Fruit fly (Drosophila melanogaster) whole organism, embryonic: ENCODE results near the gene CG34265.

ENCODE experiments used
- B-H1 ChIP-seq: fragments of 200-800 bp; sonication (Bioruptor generic); IDR thresholded peaks from 3 replicates; pipeline ENCODE4 v1.3.6; 2022; ENCODE audit warnings: missing biosample characterization, missing genetic modification characterization
- BEAF-32 ChIP-seq: fragments of 200-800 bp; sonication (Bioruptor generic); optimal IDR thresholded peaks from 3 replicates; lab custom pipeline; 2017; ENCODE audit warnings: missing biosample characterization, missing genetic modification characterization, mild to moderate bottlenecking, moderate library complexity, missing genetic modification reagents
- CG10209 ChIP-seq: fragments of 200-800 bp; sonication (Bioruptor generic); optimal IDR thresholded peaks from 3 replicates; lab custom pipeline; 2017; ENCODE audit warnings: missing biosample characterization, mild to moderate bottlenecking, missing genetic modification characterization, missing genetic modification reagents
- CG11504 ChIP-seq: fragments of 200-800 bp; sonication (Bioruptor generic); optimal IDR thresholded peaks from 3 replicates; lab custom pipeline; 2019; ENCODE audit warnings: missing biosample characterization, mild to moderate bottlenecking, missing genetic modification characterization, moderate library complexity
- CG12104 ChIP-seq: fragments of 200-800 bp; sonication (Bioruptor generic); optimal IDR thresholded peaks from 3 replicates; lab custom pipeline; 2016; ENCODE audit warnings: missing biosample characterization, missing genetic modification characterization
- CG17912 ChIP-seq: fragments of 200-800 bp; sonication (Bioruptor generic); optimal IDR thresholded peaks from 2 replicates; lab custom pipeline; 2018; ENCODE audit warnings: missing biosample characterization, mild to moderate bottlenecking, missing genetic modification characterization
- CG1832 ChIP-seq: fragments of 200-800 bp; sonication (Bioruptor generic); optimal IDR thresholded peaks from 2 replicates; lab custom pipeline; 2017; ENCODE audit warnings: missing biosample characterization, mild to moderate bottlenecking, missing genetic modification characterization, inconsistent platforms
- CG2120 ChIP-seq: fragments of 200-800 bp; sonication (Bioruptor generic); optimal IDR thresholded peaks from 3 replicates; lab custom pipeline; 2016; ENCODE audit warnings: missing biosample characterization, missing genetic modification characterization
- CG2129 ChIP-seq: fragments of 200-800 bp; sonication (Bioruptor generic); IDR thresholded peaks from 2 replicates; pipeline ENCODE4 v1.3.6; 2022; ENCODE audit warnings: missing biosample characterization, missing genetic modification characterization; ENCODE audit not compliant: partially characterized antibody
- CG2889 ChIP-seq: fragments of 200-800 bp; sonication (Bioruptor generic); IDR thresholded peaks from 3 replicates; pipeline ENCODE4 v1.3.6; 2022; ENCODE audit warnings: missing biosample characterization, missing genetic modification characterization
- CG4360 ChIP-seq: fragments of 200-800 bp; sonication (Bioruptor generic); IDR thresholded peaks from 2 replicates; pipeline ENCODE4 v1.3.6; 2022; ENCODE audit warnings: missing biosample characterization, missing genetic modification characterization
- CG4854 ChIP-seq: fragments of 200-800 bp; sonication (Bioruptor generic); optimal IDR thresholded peaks from 2 replicates; lab custom pipeline; 2016; ENCODE audit warnings: missing biosample characterization, missing genetic modification characterization, inconsistent platforms
- CG6791 ChIP-seq: fragments of 200-800 bp; sonication (Bioruptor generic); IDR thresholded peaks from 3 replicates; pipeline ENCODE4 v1.3.6; 2022; ENCODE audit warnings: missing biosample characterization, missing genetic modification characterization; ENCODE audit not compliant: partially characterized antibody
- CG7372 ChIP-seq: fragments of 200-800 bp; sonication (Bioruptor generic); IDR thresholded peaks from 2 replicates; pipeline ENCODE4 v1.3.6; 2022; ENCODE audit warnings: missing biosample characterization, missing genetic modification characterization
- CG9727 ChIP-seq: fragments of 200-800 bp; sonication (Bioruptor generic); optimal IDR thresholded peaks from 3 replicates; lab custom pipeline; 2017; ENCODE audit warnings: missing biosample characterization, mild to moderate bottlenecking, missing genetic modification characterization
- Dip3 ChIP-seq: fragments of 200-800 bp; sonication (Bioruptor generic); optimal IDR thresholded peaks from 3 replicates; lab custom pipeline; 2016; ENCODE audit warnings: missing biosample characterization, missing genetic modification characterization
- Fer1 ChIP-seq: fragments of 200-800 bp; sonication (Bioruptor generic); optimal IDR thresholded peaks from 2 replicates; lab custom pipeline; 2017; ENCODE audit warnings: missing biosample characterization, mild to moderate bottlenecking, missing genetic modification characterization
- HLH4C ChIP-seq: fragments of 200-800 bp; sonication (Bioruptor generic); IDR thresholded peaks from 3 replicates; pipeline ENCODE4 v1.3.6; 2022; ENCODE audit warnings: missing biosample characterization, missing genetic modification characterization; ENCODE audit not compliant: partially characterized antibody
- Hey ChIP-seq: fragments of 200-800 bp; sonication (Bioruptor generic); optimal IDR thresholded peaks from 3 replicates; lab custom pipeline; 2018; ENCODE audit warnings: missing biosample characterization, mild to moderate bottlenecking, missing genetic modification characterization
- Kr ChIP-seq: fragments of 200-800 bp; sonication (Bioruptor generic); optimal IDR thresholded peaks from 2 replicates; lab custom pipeline; 2017; ENCODE audit warnings: missing biosample characterization, mild to moderate bottlenecking, missing genetic modification characterization
- NC2β ChIP-seq: fragments of 200-800 bp; sonication (Bioruptor generic); optimal IDR thresholded peaks from 2 replicates; lab custom pipeline; 2016; ENCODE audit warnings: missing biosample characterization, missing genetic modification characterization
- Optix ChIP-seq: fragments of 200-800 bp; sonication (Bioruptor generic); IDR thresholded peaks from 3 replicates; pipeline ENCODE4 v1.3.6; 2022; ENCODE audit warnings: missing biosample characterization, missing genetic modification characterization
- bigmax ChIP-seq: fragments of 200-800 bp; sonication (Bioruptor generic); optimal IDR thresholded peaks from 2 replicates; lab custom pipeline; 2018; ENCODE audit warnings: missing biosample characterization, mild to moderate bottlenecking, missing genetic modification characterization
- chm ChIP-seq: fragments of 200-800 bp; sonication (Bioruptor generic); IDR thresholded peaks from 2 replicates; pipeline ENCODE4 v1.3.6; 2022; ENCODE audit warnings: missing biosample characterization, missing genetic modification characterization
- ci ChIP-seq: fragments of 200-800 bp; sonication (Bioruptor generic); IDR thresholded peaks from 3 replicates; pipeline ENCODE4 v1.3.6; 2022; ENCODE audit warnings: missing biosample characterization, missing genetic modification characterization
- corto ChIP-seq: fragments of 200-800 bp; sonication (Bioruptor generic); optimal IDR thresholded peaks from 2 replicates; lab custom pipeline; 2016; ENCODE audit warnings: missing biosample characterization, mild to moderate bottlenecking, missing genetic modification characterization, moderate library complexity
- disco-r ChIP-seq: fragments of 200-800 bp; sonication (Bioruptor generic); optimal IDR thresholded peaks from 2 replicates; lab custom pipeline; 2016; ENCODE audit warnings: missing biosample characterization, missing genetic modification characterization
- dpn ChIP-seq, 2 experiments: fragments of 200-800 bp; sonication (Bioruptor generic); optimal IDR thresholded peaks; 3 replicates each; lab custom pipeline; 2016; ENCODE audit warnings: missing biosample characterization in 2 of 2, missing genetic modification characterization in 2 of 2
- esg ChIP-seq: fragments of 200-800 bp; sonication (Bioruptor generic); conservative IDR thresholded peaks from 2 replicates; pipeline ENCODE4 v1.3.6; 2022; ENCODE audit warnings: missing biosample characterization, missing genetic modification characterization
- exex ChIP-seq: fragments of 200-800 bp; sonication (Bioruptor generic); optimal IDR thresholded peaks from 4 replicates; lab custom pipeline; 2018; ENCODE audit warnings: missing biosample characterization, mild to moderate bottlenecking, missing genetic modification characterization, moderate library complexity
- fd3F ChIP-seq: fragments of 200-800 bp; sonication (Bioruptor generic); optimal IDR thresholded peaks from 2 replicates; lab custom pipeline; 2018; ENCODE audit warnings: missing biosample characterization, mild to moderate bottlenecking, missing genetic modification characterization, moderate library complexity
- grn ChIP-seq: fragments of 200-800 bp; sonication (Bioruptor generic); optimal IDR thresholded peaks from 3 replicates; lab custom pipeline; 2017; ENCODE audit warnings: missing biosample characterization, missing genetic modification characterization
- h ChIP-seq: fragments of >200 bp; optimal IDR thresholded peaks from 2 replicates; lab custom pipeline; 2017
- klu ChIP-seq: fragments of 200-800 bp; sonication (Bioruptor generic); IDR thresholded peaks from 2 replicates; pipeline ENCODE4 v1.3.6; 2022; ENCODE audit warnings: missing biosample characterization, missing genetic modification characterization
- lab ChIP-seq: fragments of 200-800 bp; sonication (Bioruptor generic); optimal IDR thresholded peaks from 3 replicates; lab custom pipeline; 2017; ENCODE audit warnings: missing biosample characterization, missing genetic modification characterization, mild to moderate bottlenecking, moderate library complexity, missing genetic modification reagents
- lov ChIP-seq, 2 experiments: fragments of 200-800 bp in 1 of 2; fragments of >200 bp in 1 of 2; sonication (Bioruptor generic) in 1 of 2; IDR thresholded peaks in 1 of 2; optimal IDR thresholded peaks in 1 of 2; 2 replicates in 1 of 2; 3 replicates in 1 of 2; pipeline versions ENCODE4 v1.3.6 to Lab custom; 2017 to 2022; ENCODE audit warnings: missing biosample characterization in 1 of 2, missing genetic modification characterization in 1 of 2
- mirr ChIP-seq: fragments of 200-800 bp; sonication (Bioruptor generic); optimal IDR thresholded peaks from 3 replicates; lab custom pipeline; 2018; ENCODE audit warnings: missing biosample characterization, mild to moderate bottlenecking, missing genetic modification characterization
- pum ChIP-seq: fragments of 200-800 bp; sonication (Bioruptor generic); optimal IDR thresholded peaks from 2 replicates; lab custom pipeline; 2016; ENCODE audit warnings: missing biosample characterization, missing genetic modification characterization
- scrt ChIP-seq: fragments of 200-800 bp; sonication (Bioruptor generic); optimal IDR thresholded peaks from 2 replicates; lab custom pipeline; 2018; ENCODE audit warnings: missing biosample characterization, mild to moderate bottlenecking, missing genetic modification characterization, moderate library complexity
- shn ChIP-seq: fragments of 200-800 bp; sonication (Bioruptor generic); optimal IDR thresholded peaks from 3 replicates; lab custom pipeline; 2016; ENCODE audit warnings: missing biosample characterization, missing genetic modification characterization
- sima ChIP-seq: fragments of 200-800 bp; sonication (Bioruptor generic); optimal IDR thresholded peaks from 2 replicates; lab custom pipeline; 2016; ENCODE audit warnings: missing biosample characterization, missing genetic modification characterization
- sna ChIP-seq: fragments of 200-800 bp; sonication (Bioruptor generic); IDR thresholded peaks from 2 replicates; pipeline ENCODE4 v1.3.6; 2022; ENCODE audit warnings: missing biosample characterization, missing genetic modification characterization; ENCODE audit not compliant: partially characterized antibody
- sob ChIP-seq: fragments of 200-800 bp; sonication (Bioruptor generic); IDR thresholded peaks from 2 replicates; pipeline ENCODE4 v1.3.6; 2022; ENCODE audit warnings: missing biosample characterization, missing genetic modification characterization
- stc ChIP-seq: fragments of 200-800 bp; sonication (Bioruptor generic); IDR thresholded peaks from 2 replicates; pipeline ENCODE4 v1.3.6; 2022; ENCODE audit warnings: missing biosample characterization, missing genetic modification characterization
- sug ChIP-seq: fragments of 200-800 bp; optimal IDR thresholded peaks from 2 replicates; lab custom pipeline; 2019; ENCODE audit warnings: missing biosample characterization, mild to moderate bottlenecking, missing genetic modification characterization, moderate library complexity
- toy ChIP-seq: fragments of 200-800 bp; sonication (Bioruptor generic); IDR thresholded peaks from 2 replicates; pipeline ENCODE4 v1.3.6; 2022; ENCODE audit warnings: missing biosample characterization, missing genetic modification characterization
- tup ChIP-seq: fragments of 200-800 bp; sonication (Bioruptor generic); optimal IDR thresholded peaks from 2 replicates; lab custom pipeline; 2016; ENCODE audit warnings: missing biosample characterization, mild to moderate bottlenecking, missing genetic modification characterization, moderate library complexity
- tx ChIP-seq: fragments of 200-800 bp; sonication (Bioruptor generic); optimal IDR thresholded peaks from 2 replicates; lab custom pipeline; 2016; ENCODE audit warnings: missing biosample characterization, missing genetic modification characterization
- wdn ChIP-seq: fragments of 200-800 bp; sonication (Bioruptor generic); IDR thresholded peaks from 2 replicates; pipeline ENCODE4 v1.3.6; 2022; ENCODE audit warnings: missing biosample characterization, missing genetic modification characterization

Gene CG34265

dm6 chr3L:3249997-3250774, 18.1 kb upstream of the CG34265 start (continued):
- TF ChIP-seq grn (GFP tag; lab: Kevin White, UChicago) (peak; percentile 99), CG12104 (GFP tag; lab: Kevin White, UChicago) (peak; percentile 95), CG4360 (GFP tag; lab: Robert Waterston, UW) (peak; percentile 68), fd3F (peak; percentile 94), CG2889 (peak; percentile 85), CG9727 (GFP tag; lab: Kevin White, UChicago) (peak; percentile 98), toy (no peak), esg (GFP tag; lab: Robert Waterston, UW) (peak; percentile 90), CG17912 (GFP tag; lab: Kevin White, UChicago) (peak; percentile 57), lov (optimal IDR thresholded peaks at IDR 0.05; lab: Kevin White, UChicago) (no peak), lov (GFP tag; IDR thresholded peaks at IDR 0.05; lab: Robert Waterston, UW) (peak; percentile 61; the same call in 1 of the 3 replicates), stc (GFP tag; lab: Robert Waterston, UW) (peak; percentile 77), Optix (GFP tag; lab: Robert Waterston, UW) (peak; percentile 77), sug (tag; lab: Kevin White, UChicago) (peak; percentile 92), scrt (GFP tag; lab: Kevin White, UChicago) (peak; percentile 80), CG1832 (GFP tag; lab: Kevin White, UChicago) (no peak), lab (peak; percentile 89), B-H1 (peak; percentile 71), Hey (peak; percentile 71), pum (GFP tag; lab: Kevin White, UChicago) (peak; percentile 95), BEAF-32 (GFP tag; lab: Kevin White, UChicago) (peak; percentile 15), CG11504 (tag; lab: Kevin White, UChicago) (peak; percentile 95), klu (GFP tag; lab: Robert Waterston, UW) (peak; percentile 88), CG2120 (GFP tag; lab: Kevin White, UChicago) (peak; percentile 98), disco-r (GFP tag; lab: Kevin White, UChicago) (peak; percentile 94), NC2β (peak; percentile 92), HLH4C (GFP tag; lab: Robert Waterston, UW) (no peak), corto (peak; percentile 37), tx (GFP tag; lab: Kevin White, UChicago) (peak; percentile 95), ci (GFP tag; lab: Robert Waterston, UW) (peak; percentile 79; the same call in 2 of the 3 replicates), shn (GFP tag; lab: Kevin White, UChicago) (peak; percentile 91), bigmax (no peak), h (lab: Kevin White, UChicago) (no peak), Fer1 (GFP tag; lab: Kevin White, UChicago) (peak; percentile 91), exex (tag; lab: Kevin White, UChicago) (peak; percentile 58), CG10209 (peak; percentile 97), CG6791 (GFP tag; lab: Robert Waterston, UW) (no peak), sna (GFP tag; lab: Robert Waterston, UW) (no peak), sob (GFP tag; lab: Robert Waterston, UW) (peak; percentile 82; the same call in 1 of the 2 replicates), chm (no peak), Dip3 (GFP tag; lab: Kevin White, UChicago) (peak; percentile 95), sima (GFP tag; lab: Kevin White, UChicago) (peak; percentile 84), dpn (GFP tag; optimal IDR thresholded peaks at IDR 0.05; lab: Kevin White, UChicago) (peak; percentile 95 to 96), mirr (GFP tag; lab: Kevin White, UChicago) (peak; percentile 59), CG4854 (peak; percentile 88), wdn (GFP tag; lab: Robert Waterston, UW) (no peak; the same call in none of the 2 replicates), CG2129 (no peak), Kr (GFP tag; lab: Kevin White, UChicago) (peak; percentile 15), CG7372 (peak; percentile 82), tup (GFP tag; lab: Kevin White, UChicago) (peak; percentile 71)
